Fruit fly (Drosophila melanogaster): ENCODE data around the gene CG14551.

The CG14551 gene

DNA sequence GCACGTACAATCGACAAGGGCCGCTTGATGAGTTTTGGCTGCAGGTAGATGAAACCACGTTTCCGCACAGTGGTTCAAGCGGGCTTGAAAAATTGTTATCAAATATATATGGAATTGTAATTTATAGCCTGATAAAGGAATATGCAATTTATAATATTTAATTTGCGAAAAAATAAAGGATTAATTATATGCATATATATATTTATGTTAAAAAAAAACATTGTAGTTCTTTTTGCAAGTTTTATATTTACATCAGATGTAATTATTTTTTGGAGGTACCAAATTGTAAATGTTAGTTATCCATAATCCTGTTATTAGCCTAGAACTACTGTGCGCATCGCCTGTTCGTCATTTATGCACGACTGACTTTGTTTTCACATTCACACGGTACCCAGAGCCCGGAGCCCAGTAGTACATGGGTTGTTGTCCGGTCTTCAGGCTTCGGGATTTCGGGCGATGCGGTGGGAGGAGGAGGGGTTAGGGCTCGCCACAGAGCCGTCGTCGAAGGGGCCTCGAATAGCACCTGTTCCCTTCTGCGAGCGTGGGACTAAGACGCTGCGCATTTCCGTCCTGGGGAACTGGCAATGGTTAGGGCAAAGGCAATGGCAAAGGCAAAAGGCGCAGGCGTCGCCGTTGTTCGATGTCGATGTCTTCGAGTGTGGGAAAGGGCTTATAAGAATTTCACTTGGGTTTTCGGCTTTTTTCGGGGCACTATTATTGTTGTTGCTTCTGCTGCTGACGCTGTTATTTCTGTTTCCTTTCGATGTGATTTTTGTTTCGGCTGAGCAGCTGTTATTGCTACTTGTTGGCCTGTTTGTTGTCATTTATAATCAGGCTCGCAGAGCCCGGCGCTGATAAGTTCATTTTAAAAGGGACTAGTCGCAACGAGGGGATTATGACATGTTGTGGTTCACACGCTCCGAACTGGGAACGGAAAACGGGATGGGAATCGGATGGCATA is 44.8 kb downstream of the CG14551 start (continued):
- peak; percentile 95 for TF ChIP-seq zen (tag; optimal IDR thresholded peaks at IDR 0.05)
- peak; percentile 62 for TF ChIP-seq bcd (GFP tag; optimal IDR thresholded peaks at IDR 0.05)
- TF ChIP-seq Spps (tag; optimal IDR thresholded peaks at IDR 0.05): peak; percentile 91
- TF ChIP-seq tgo (GFP tag; IDR thresholded peaks at IDR 0.05): peak; percentile 61; the same call in 2 of the 3 replicates
- TF ChIP-seq CG31224 (GFP tag; IDR thresholded peaks at IDR 0.05): no peak
- no peak; the same call in none of the 2 replicates for TF ChIP-seq CG4730 (GFP tag; IDR thresholded peaks at IDR 0.05)
- TF ChIP-seq Mes4 (GFP tag; optimal IDR thresholded peaks at IDR 0.05): no peak
- TF ChIP-seq Nf-YA (GFP tag; IDR thresholded peaks at IDR 0.05): no peak
- TF ChIP-seq CG18262 (tag; optimal IDR thresholded peaks at IDR 0.05): peak; percentile 98
- TF ChIP-seq gfzf (GFP tag; optimal IDR thresholded peaks at IDR 0.05): no peak
- peak; percentile 86 for TF ChIP-seq CG2875 (GFP tag; optimal IDR thresholded peaks at IDR 0.05)
- no peak for TF ChIP-seq bigmax (GFP tag; optimal IDR thresholded peaks at IDR 0.05)
- TF ChIP-seq Dip2 (GFP tag; IDR thresholded peaks at IDR 0.05): no peak
- peak; percentile 17 for TF ChIP-seq CG17186 (GFP tag; optimal IDR thresholded peaks at IDR 0.05)
- no peak for TF ChIP-seq chn (GFP tag; optimal IDR thresholded peaks at IDR 0.05)
- peak; percentile 69 for TF ChIP-seq CG12659 (GFP tag; optimal IDR thresholded peaks at IDR 0.05)
- peak in 1 of 2 experiments; percentile 73 for TF ChIP-seq Eip74EF (GFP tag; optimal IDR thresholded peaks at IDR 0.05)
- peak; percentile 94 for TF ChIP-seq CG12391 (tag; optimal IDR thresholded peaks at IDR 0.05)
- peak; percentile 90 for TF ChIP-seq CG8388 (GFP tag; optimal IDR thresholded peaks at IDR 0.05)
- no peak for TF ChIP-seq br (optimal IDR thresholded peaks at IDR 0.05)
- no peak for TF ChIP-seq Sry-β (GFP tag; optimal IDR thresholded peaks at IDR 0.05)
- TF ChIP-seq fru (optimal IDR thresholded peaks at IDR 0.05): no peak
- TF ChIP-seq fd96Cb (tag; optimal IDR thresholded peaks at IDR 0.05): peak; percentile 89
- TF ChIP-seq cad (GFP tag; optimal IDR thresholded peaks at IDR 0.05): no peak
- peak; percentile 23 for TF ChIP-seq BtbVII (GFP tag; optimal IDR thresholded peaks at IDR 0.05)
- no peak for TF ChIP-seq CG13894 (tag; optimal IDR thresholded peaks at IDR 0.05)
- no peak for TF ChIP-seq bowl (GFP tag; IDR thresholded peaks at IDR 0.05)
- no peak for TF ChIP-seq nerfin-2 (GFP tag; IDR thresholded peaks at IDR 0.05; ENCODE audit: partially characterized antibody)
- TF ChIP-seq CG4617 (GFP tag; optimal IDR thresholded peaks at IDR 0.05; ENCODE audit: borderline replicate concordance): peak; percentile 62
- TF ChIP-seq cwo (GFP tag; optimal IDR thresholded peaks at IDR 0.05): peak; percentile 24
- no peak for TF ChIP-seq tup (GFP tag; optimal IDR thresholded peaks at IDR 0.05)
- TF ChIP-seq hkb (optimal IDR thresholded peaks at IDR 0.05): no peak
- TF ChIP-seq hkb (GFP tag; IDR thresholded peaks at IDR 0.05): peak; percentile 26; the same call in 1 of the 2 replicates
- peak; percentile 9 for TF ChIP-seq trh (GFP tag; optimal IDR thresholded peaks at IDR 0.05)
- no peak for TF ChIP-seq schlank (tag; optimal IDR thresholded peaks at IDR 0.05)
- peak in 1 of 2 experiments; percentile 10 for TF ChIP-seq Pdp1 (GFP tag; optimal IDR thresholded peaks at IDR 0.05)
- TF ChIP-seq CG3995 (GFP tag; optimal IDR thresholded peaks at IDR 0.05): no peak
- TF ChIP-seq amos (GFP tag; IDR thresholded peaks at IDR 0.05; ENCODE audit: partially characterized antibody): no peak
- TF ChIP-seq Kr (GFP tag; optimal IDR thresholded peaks at IDR 0.05): peak; percentile 95
- no peak for TF ChIP-seq CG8478 (optimal IDR thresholded peaks at IDR 0.05)
- TF ChIP-seq CG10959 (GFP tag; IDR thresholded peaks at IDR 0.05): peak; percentile 77
- no peak for TF ChIP-seq Side (GFP tag; optimal IDR thresholded peaks at IDR 0.05)
- TF ChIP-seq Dp (GFP tag; optimal IDR thresholded peaks at IDR 0.05): no peak
- peak; percentile 71; the same call in 2 of the 3 replicates for TF ChIP-seq so (GFP tag; IDR thresholded peaks at IDR 0.05)
- no peak for TF ChIP-seq CG4707 (GFP tag; optimal IDR thresholded peaks at IDR 0.05)
- no peak for TF ChIP-seq Taf1 (GFP tag; IDR thresholded peaks at IDR 0.05)
- TF ChIP-seq CG34224 (GFP tag; IDR thresholded peaks at IDR 0.05; ENCODE audit: partially characterized antibody): no peak
- TF ChIP-seq CG12219 (GFP tag; optimal IDR thresholded peaks at IDR 0.05): peak; percentile 56
- peak; percentile 72 for TF ChIP-seq CG10462 (GFP tag; optimal IDR thresholded peaks at IDR 0.05)

Data from whole organism, embryonic.